Worm (Caenorhabditis elegans) whole organism, L4 larva: ENCODE results near the gene F58H1.6.
A peak's percentile ranks its signal among the peaks of the same experiment; 100 is the strongest.

Experiments
- T20F7.1 ChIP-seq: fragments of 200-800 bp; sonication (Bioruptor generic); optimal IDR thresholded peaks from 2 replicates; lab custom pipeline; 2018; ENCODE audit warnings: mild to moderate bottlenecking, missing genetic modification characterization, missing compliant biosample characterization
- Y5F2A.4 ChIP-seq: fragments of 200-800 bp; sonication (Bioruptor generic); optimal IDR thresholded peaks from 2 replicates; lab custom pipeline; 2018; ENCODE audit warnings: mild to moderate bottlenecking, missing genetic modification characterization, missing compliant biosample characterization
- ZK546.5 ChIP-seq, 2 experiments: sonication (generic microtip); optimal IDR thresholded peaks; 2 replicates each; lab custom pipeline; 2017; ENCODE audit warnings: missing biosample characterization in 2 of 2, missing genetic modification characterization in 2 of 2
- aha-1 ChIP-seq: fragments of 150-350 bp; peaks from one replicate; lab custom pipeline; 2014; ENCODE audit warnings: missing biosample characterization, missing genetic modification characterization
- aly-2 ChIP-seq: sonication (generic microtip); optimal IDR thresholded peaks from 2 replicates; lab custom pipeline; 2018; ENCODE audit warnings: missing biosample characterization, missing genetic modification characterization
- ceh-32 ChIP-seq: sonication (generic microtip); optimal IDR thresholded peaks from 2 replicates; lab custom pipeline; 2016; ENCODE audit warnings: mild to moderate bottlenecking, missing genetic modification characterization, missing compliant biosample characterization; ENCODE audit not compliant: poor library complexity
- daf-12 ChIP-seq: fragments of 150-350 bp; optimal IDR thresholded peaks from 2 replicates; lab custom pipeline; 2014; ENCODE audit warnings: missing biosample characterization, missing genetic modification reagents, missing genetic modification characterization
- daf-16 ChIP-seq, 3 experiments: sonication (generic microtip); optimal IDR thresholded peaks; 2 replicates each; lab custom pipeline; 2016 to 2017; ENCODE audit warnings: missing genetic modification characterization in 3 of 3, missing genetic modification reagents in 3 of 3, mild to moderate bottlenecking in 2 of 3, missing compliant biosample characterization in 2 of 3, missing biosample characterization in 1 of 3, moderate library complexity in 1 of 3
- duxl-1 ChIP-seq: sonication (generic microtip); optimal IDR thresholded peaks from 2 replicates; lab custom pipeline; 2016; ENCODE audit warnings: mild to moderate bottlenecking, missing genetic modification characterization, moderate library complexity, missing compliant biosample characterization; ENCODE audit not compliant: poor library complexity
- dve-1 ChIP-seq: sonication (generic microtip); optimal IDR thresholded peaks from 2 replicates; lab custom pipeline; 2017; ENCODE audit warnings: antibody characterized with exemption, mild to moderate bottlenecking, missing genetic modification characterization, missing compliant biosample characterization; ENCODE audit not compliant: insufficient read depth
- egl-27 ChIP-seq: sonication (generic microtip); optimal IDR thresholded peaks from 3 replicates; lab custom pipeline; 2017; ENCODE audit warnings: missing biosample characterization, missing genetic modification reagents, missing genetic modification characterization
- egl-43 ChIP-seq: fragments of 200-800 bp; sonication (Bioruptor generic); IDR thresholded peaks from 2 replicates; pipeline ENCODE4 v1.3.6; 2022; ENCODE audit warnings: missing genetic modification reagents, missing genetic modification characterization, missing compliant biosample characterization
- fos-1 ChIP-seq: fragments of 150-350 bp; optimal IDR thresholded peaks from 2 replicates; lab custom pipeline; 2014; ENCODE audit warnings: missing biosample characterization, missing genetic modification characterization
- hif-1 ChIP-seq, 2 experiments: sonication (generic microtip); optimal IDR thresholded peaks; 2 replicates each; lab custom pipeline; 2016 to 2017; ENCODE audit warnings: missing compliant biosample characterization in 2 of 2, missing genetic modification characterization in 2 of 2, missing genetic modification reagents in 2 of 2, missing genotype in 2 of 2, mild to moderate bottlenecking in 1 of 2
- lin-1 ChIP-seq: fragments of 200-800 bp; sonication (Bioruptor generic); IDR thresholded peaks from 2 replicates; pipeline ENCODE4 v1.3.6; 2022; ENCODE audit warnings: missing genetic modification reagents, missing genetic modification characterization, missing compliant biosample characterization
- lin-29 ChIP-seq: fragments of 200-800 bp; sonication (Bioruptor generic); IDR thresholded peaks from 2 replicates; pipeline ENCODE4 v1.3.6; 2022; ENCODE audit warnings: missing genetic modification reagents, missing genetic modification characterization, missing compliant biosample characterization
- lir-3 ChIP-seq: sonication (generic microtip); optimal IDR thresholded peaks from 2 replicates; lab custom pipeline; 2016; ENCODE audit warnings: mild to moderate bottlenecking, missing genetic modification characterization, missing compliant biosample characterization
- madf-5 ChIP-seq, 2 experiments: fragments of 200-800 bp; sonication (Bioruptor generic); IDR thresholded peaks; 2 replicates each; pipeline ENCODE4 v1.3.6; 2022; ENCODE audit warnings: missing compliant biosample characterization in 2 of 2, missing genetic modification characterization in 2 of 2
- nhr-111 ChIP-seq: fragments of 200-800 bp; sonication (Bioruptor generic); optimal IDR thresholded peaks from 2 replicates; lab custom pipeline; 2018; ENCODE audit warnings: mild to moderate bottlenecking, missing genetic modification characterization, missing compliant biosample characterization
- nhr-41 ChIP-seq: fragments of 200-800 bp; sonication (Bioruptor generic); IDR thresholded peaks from 2 replicates; pipeline ENCODE4 v1.3.6; 2022; ENCODE audit warnings: missing genetic modification reagents, missing genetic modification characterization, missing compliant biosample characterization
- pha-4 ChIP-seq, 2 experiments: fragments of 150-350 bp in 1 of 2; fragments of 200-800 bp in 1 of 2; sonication (Bioruptor generic) in 1 of 2; IDR thresholded peaks in 1 of 2; optimal IDR thresholded peaks in 1 of 2; 2 replicates each; pipeline versions ENCODE4 v1.3.6 to Lab custom; 2014 to 2022; ENCODE audit warnings: missing genetic modification characterization in 2 of 2, missing genetic modification reagents in 2 of 2, missing biosample characterization in 1 of 2, missing compliant biosample characterization in 1 of 2
- php-3 ChIP-seq: fragments of 200-800 bp; sonication (Bioruptor generic); IDR thresholded peaks from 2 replicates; pipeline ENCODE4 v1.3.6; 2022; ENCODE audit warnings: missing genetic modification reagents, missing genetic modification characterization, missing compliant biosample characterization
- pqm-1 ChIP-seq: sonication (generic microtip); optimal IDR thresholded peaks from 2 replicates; lab custom pipeline; 2017; ENCODE audit warnings: missing biosample characterization, missing genetic modification characterization
- rbr-2 ChIP-seq: sonication (generic microtip); optimal IDR thresholded peaks from 2 replicates; lab custom pipeline; 2016; ENCODE audit warnings: missing genotype, missing genetic modification characterization, missing compliant biosample characterization
- sdz-12 ChIP-seq: fragments of 200-800 bp; sonication (Bioruptor generic); optimal IDR thresholded peaks from 2 replicates; lab custom pipeline; 2018; ENCODE audit warnings: mild to moderate bottlenecking, missing genetic modification characterization, missing compliant biosample characterization
- spr-3 ChIP-seq: fragments of 200-800 bp; sonication (Bioruptor generic); optimal IDR thresholded peaks from 2 replicates; lab custom pipeline; 2018; ENCODE audit warnings: mild to moderate bottlenecking, missing genetic modification characterization, missing compliant biosample characterization
- tag-97 ChIP-seq: fragments of 200-800 bp; sonication (Bioruptor generic); IDR thresholded peaks from 2 replicates; pipeline ENCODE4 v1.3.6; 2022; ENCODE audit warnings: missing genetic modification characterization, missing compliant biosample characterization
- unc-62 ChIP-seq, 3 experiments: fragments of 150-350 bp in 1 of 3; sonication (generic microtip); optimal IDR thresholded peaks in 2 of 3; peaks in 1 of 3; 1 replicate in 1 of 3; 2 replicates in 2 of 3; lab custom pipeline; 2014 to 2017; ENCODE audit warnings: missing biosample characterization in 3 of 3, missing genetic modification characterization in 3 of 3, missing genetic modification reagents in 3 of 3, missing genotype in 1 of 3
- vab-7 ChIP-seq: fragments of 200-800 bp; sonication (Bioruptor generic); IDR thresholded peaks from 2 replicates; pipeline ENCODE4 v1.3.6; 2022; ENCODE audit warnings: missing genetic modification reagents, missing genetic modification characterization, missing compliant biosample characterization
- zfp-3 ChIP-seq: fragments of 200-800 bp; sonication (Bioruptor generic); conservative IDR thresholded peaks from 2 replicates; pipeline ENCODE4 v1.3.6; 2022; ENCODE audit warnings: missing genetic modification reagents, missing genetic modification characterization, missing compliant biosample characterization
- zip-2 ChIP-seq: fragments of 150-350 bp; optimal IDR thresholded peaks from 2 replicates; lab custom pipeline; 2014; ENCODE audit warnings: missing biosample characterization, missing genetic modification characterization
- ztf-7 ChIP-seq: fragments of 150-350 bp; optimal IDR thresholded peaks from 2 replicates; lab custom pipeline; 2014; ENCODE audit warnings: missing biosample characterization, missing genetic modification characterization

The F58H1.6 gene

DNA sequence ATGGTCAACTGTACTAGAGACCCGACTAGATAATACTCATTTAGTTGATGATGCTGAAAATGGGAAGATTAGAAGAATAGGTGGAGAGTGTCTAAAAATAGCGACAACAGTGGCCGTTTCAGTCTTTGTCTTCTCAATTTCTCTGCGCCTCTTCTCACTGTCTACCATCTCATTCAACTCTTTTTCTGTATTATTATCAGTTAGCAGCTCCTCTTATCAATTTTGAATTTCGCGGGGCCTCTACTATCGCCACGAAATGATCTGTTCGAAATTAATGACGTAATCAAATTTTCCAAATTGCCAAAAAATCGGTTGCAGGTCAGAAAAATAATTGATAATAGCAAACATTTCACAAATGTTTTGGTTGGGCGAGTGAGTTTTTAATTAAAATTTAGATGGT, 761 bp upstream of the F58H1.6 start (continued):
- TF ChIP-seq nhr-111 (GFP tag; lab: Kevin White, UChicago): no peak
- no peak for TF ChIP-seq ceh-32
- TF ChIP-seq daf-12 (tag; lab: Kevin White, UChicago): no peak
- no peak for TF ChIP-seq T20F7.1 (GFP tag; lab: Kevin White, UChicago)
- TF ChIP-seq daf-16 (GFP tag; optimal IDR thresholded peaks at IDR 0.05; lab: Kevin White, UChicago): no peak
- TF ChIP-seq daf-16 (tag; optimal IDR thresholded peaks at IDR 0.05; lab: Kevin White, UChicago): peak; percentile 74
- no peak for TF ChIP-seq ztf-7 (tag; lab: Kevin White, UChicago)
- peak; percentile 81 for TF ChIP-seq dve-1 (tag; lab: Kevin White, UChicago)
- peak; percentile 61 for TF ChIP-seq pqm-1 (tag; lab: Kevin White, UChicago)
- no peak for TF ChIP-seq tag-97
- peak; percentile 61; the same call in 1 of the 2 replicates for TF ChIP-seq lin-1 (GFP tag; lab: Robert Waterston, UW)
- no peak for TF ChIP-seq ZK546.5 (tag; optimal IDR thresholded peaks at IDR 0.05; lab: Kevin White, UChicago)

DNA sequence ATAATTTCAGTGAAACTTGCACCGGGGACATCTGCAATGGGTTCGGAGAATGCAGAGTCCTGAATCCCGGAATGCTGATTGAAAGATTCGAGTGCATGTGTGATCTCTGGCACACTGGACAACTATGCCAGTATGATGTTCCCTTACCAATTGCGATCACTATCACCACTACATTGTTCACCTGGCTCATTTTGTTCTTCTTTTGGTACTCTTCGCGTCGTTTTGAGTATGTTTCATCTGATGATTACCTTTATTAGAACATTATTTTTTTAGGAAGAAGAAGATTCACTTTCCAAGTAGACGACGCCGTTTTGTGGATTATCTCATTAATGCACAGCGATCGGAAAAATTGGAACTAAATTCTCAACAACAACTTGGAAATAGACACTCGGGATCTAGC, 1.3 kb downstream of the F58H1.6 start:
- TF ChIP-seq lin-29 (GFP tag; lab: Robert Waterston, UW): no peak
- peak; percentile 78 for TF ChIP-seq aha-1
- TF ChIP-seq madf-5 (GFP tag; IDR thresholded peaks at IDR 0.05; lab: Robert Waterston, UW): no peak
- no peak for TF ChIP-seq lir-3 (tag; lab: Kevin White, UChicago)
- TF ChIP-seq unc-62 (GFP tag; optimal IDR thresholded peaks at IDR 0.05 in 1 of 2; lab: Kevin White, UChicago): peak in 1 of 2 experiments; percentile 92
- no peak for TF ChIP-seq unc-62 (tag; optimal IDR thresholded peaks at IDR 0.05; lab: Kevin White, UChicago)
- TF ChIP-seq nhr-41 (GFP tag; lab: Robert Waterston, UW): no peak

DNA sequence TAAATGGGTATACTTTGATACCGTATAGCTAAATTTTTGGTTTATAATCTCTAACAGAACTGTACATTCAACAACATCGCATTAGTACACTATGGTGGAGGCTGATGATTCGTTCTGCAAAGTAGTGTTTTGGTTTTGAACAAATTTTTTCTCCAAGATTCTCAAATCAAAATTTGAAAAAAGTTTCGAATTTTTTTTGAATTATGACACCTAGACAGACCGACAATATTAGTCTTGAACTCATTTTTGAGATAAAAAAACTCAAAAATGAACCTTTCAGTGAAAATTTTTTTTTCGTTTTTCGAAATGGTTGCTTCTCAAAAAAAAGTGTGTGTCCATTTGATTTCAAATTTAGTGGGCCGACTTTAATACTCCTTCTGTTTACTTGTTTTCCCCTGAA, 3.0 kb downstream of the F58H1.6 start:
- TF ChIP-seq tag-97 (no peak), aha-1 (peak; percentile 94)

DNA sequence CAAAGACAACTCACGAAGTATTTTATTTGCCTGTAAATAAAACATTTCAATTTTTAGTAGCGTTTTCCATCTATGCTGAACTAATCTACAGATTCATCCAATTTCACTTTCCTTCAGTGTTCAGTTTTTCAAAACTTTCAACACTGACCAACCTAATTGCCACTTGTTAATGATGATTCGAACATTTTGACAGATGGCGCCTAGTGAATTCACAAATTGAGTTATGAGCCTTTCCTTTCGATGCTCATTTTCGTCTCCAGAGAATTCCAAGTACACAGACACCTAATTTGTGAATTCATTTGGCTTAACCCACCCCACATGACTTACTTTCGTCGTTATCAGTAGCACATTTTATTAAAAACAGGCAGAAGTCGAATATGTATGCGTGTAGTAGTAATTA, 4.4 kb downstream of the F58H1.6 start:
- TF ChIP-seq egl-43 (GFP tag; lab: Robert Waterston, UW) (no peak), vab-7 (GFP tag; lab: Robert Waterston, UW) (no peak), sdz-12 (GFP tag; lab: Kevin White, UChicago) (no peak), spr-3 (GFP tag; lab: Kevin White, UChicago) (no peak), aly-2 (tag; lab: Kevin White, UChicago) (no peak), duxl-1 (tag; lab: Kevin White, UChicago) (no peak), zip-2 (tag; lab: Kevin White, UChicago) (no peak), php-3 (no peak), rbr-2 (tag; lab: Kevin White, UChicago) (no peak), pha-4 (GFP tag; IDR thresholded peaks at IDR 0.05; lab: Robert Waterston, UW) (no peak), pha-4 (tag; optimal IDR thresholded peaks at IDR 0.05; lab: Kevin White, UChicago) (no peak), Y5F2A.4 (GFP tag; lab: Kevin White, UChicago) (no peak), egl-27 (no peak), hif-1 (tag; optimal IDR thresholded peaks at IDR 0.05; lab: Kevin White, UChicago) (no peak), madf-5 (GFP tag; IDR thresholded peaks at IDR 0.05; lab: Robert Waterston, UW) (no peak), fos-1 (tag; lab: Kevin White, UChicago) (no peak), zfp-3 (GFP tag; lab: Robert Waterston, UW) (no peak)
